Fruit fly (Drosophila melanogaster): Measurements from ENCODE around the gene CG42740.

Gene CG42740

DNA sequence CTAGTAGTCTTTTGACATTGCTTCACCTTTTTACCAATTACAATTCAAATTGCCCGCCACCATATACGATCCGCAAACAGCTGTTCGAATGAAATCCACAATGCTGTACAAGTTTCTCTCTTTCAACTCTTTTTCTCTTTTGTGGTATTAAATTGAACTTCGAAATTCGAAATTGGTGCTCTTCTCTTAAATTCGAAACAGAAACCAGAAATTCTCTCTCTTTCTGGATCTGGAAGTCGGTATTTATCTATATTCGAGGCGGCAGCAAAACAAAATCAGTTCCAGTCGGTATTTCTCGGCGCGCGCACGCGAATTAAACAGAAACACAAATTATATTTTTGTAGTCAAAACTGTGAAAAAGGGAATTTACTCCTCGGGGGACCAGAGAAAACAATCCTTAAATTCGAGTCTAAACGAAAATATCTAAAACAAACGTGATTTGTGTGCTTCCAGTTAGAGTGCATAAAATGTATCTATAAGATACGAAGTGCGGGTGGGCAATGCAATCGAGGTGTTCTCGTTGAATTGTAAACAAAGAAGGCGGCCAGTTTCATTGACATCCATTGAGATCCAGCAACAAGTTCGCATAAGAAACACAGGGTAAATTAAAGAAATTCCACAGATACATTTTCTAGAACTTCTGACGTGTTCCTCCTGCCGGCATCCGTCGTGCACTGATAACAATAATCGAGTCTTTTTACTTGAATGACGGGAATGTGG is 43.2 kb upstream of the CG42740 start, which contains the start of gene PH4alphaEFB (continued):
- TF ChIP-seq insv (GFP tag; optimal IDR thresholded peaks at IDR 0.05), result peak in 1 of 2 experiments; percentile 51
- TF ChIP-seq CG18262 (tag; optimal IDR thresholded peaks at IDR 0.05), result peak; percentile 1
- no peak for TF ChIP-seq Aef1 (GFP tag; IDR thresholded peaks at IDR 0.05)
- TF ChIP-seq usp (GFP tag; optimal IDR thresholded peaks at IDR 0.05), result no peak
- TF ChIP-seq CG1529 (GFP tag; optimal IDR thresholded peaks at IDR 0.05), result no peak
- TF ChIP-seq D19A (tag; optimal IDR thresholded peaks at IDR 0.05), result peak; percentile 43
- TF ChIP-seq nmo (GFP tag; optimal IDR thresholded peaks at IDR 0.05), result no peak
- no peak for TF ChIP-seq H2.0 (GFP tag; IDR thresholded peaks at IDR 0.05)
- TF ChIP-seq CG6654 (GFP tag; optimal IDR thresholded peaks at IDR 0.05), result no peak
- TF ChIP-seq Hr39 (optimal IDR thresholded peaks at IDR 0.05), result no peak
- no peak for TF ChIP-seq ash1 (GFP tag; optimal IDR thresholded peaks at IDR 0.05)
- TF ChIP-seq ci (GFP tag; IDR thresholded peaks at IDR 0.05), result peak; percentile 68; the same call in 2 of the 3 replicates
- peak; percentile 1 for TF ChIP-seq CTCF (GFP tag; optimal IDR thresholded peaks at IDR 0.05)
- TF ChIP-seq CG15601 (tag; optimal IDR thresholded peaks at IDR 0.05), result no peak
- TF ChIP-seq CG8359 (GFP tag; optimal IDR thresholded peaks at IDR 0.05; ENCODE audit: borderline replicate concordance), result no peak
- no peak for TF ChIP-seq seq (GFP tag; IDR thresholded peaks at IDR 0.05)
- TF ChIP-seq CG8089 (GFP tag; optimal IDR thresholded peaks at IDR 0.05), result no peak
- TF ChIP-seq pfk (GFP tag; optimal IDR thresholded peaks at IDR 0.05), result no peak
- TF ChIP-seq tll (GFP tag; optimal IDR thresholded peaks at IDR 0.05), result no peak
- TF ChIP-seq Jarid2 (GFP tag; optimal IDR thresholded peaks at IDR 0.05), result peak; percentile 94
- no peak for TF ChIP-seq twi (tag; optimal IDR thresholded peaks at IDR 0.05)
- peak; percentile 9 for TF ChIP-seq pzg (GFP tag; optimal IDR thresholded peaks at IDR 0.05)
- TF ChIP-seq unc-4 (GFP tag; IDR thresholded peaks at IDR 0.05; ENCODE audit: partially characterized antibody), result no peak; the same call in 1 of the 2 replicates
- TF ChIP-seq CG15479 (GFP tag; optimal IDR thresholded peaks at IDR 0.05), result no peak
- no peak for TF ChIP-seq kay (GFP tag; optimal IDR thresholded peaks at IDR 0.05)
- TF ChIP-seq CG30020 (tag; optimal IDR thresholded peaks at IDR 0.05), result peak; percentile 7
- no peak for TF ChIP-seq CG6689 (GFP tag; IDR thresholded peaks at IDR 0.05)
- TF ChIP-seq CG7987 (GFP tag; optimal IDR thresholded peaks at IDR 0.05), result peak; percentile 8
- TF ChIP-seq bsh (GFP tag; optimal IDR thresholded peaks at IDR 0.05), result no peak
- TF ChIP-seq sima (GFP tag; optimal IDR thresholded peaks at IDR 0.05), result no peak
- peak; percentile 45 for TF ChIP-seq Fer1 (GFP tag; optimal IDR thresholded peaks at IDR 0.05)
- TF ChIP-seq fd102C (GFP tag; optimal IDR thresholded peaks at IDR 0.05), result no peak
- no peak for TF ChIP-seq Mes4 (GFP tag; optimal IDR thresholded peaks at IDR 0.05)
- TF ChIP-seq ken (GFP tag; IDR thresholded peaks at IDR 0.05), result no peak
- TF ChIP-seq exex (tag; optimal IDR thresholded peaks at IDR 0.05), result no peak
- TF ChIP-seq pb (GFP tag; optimal IDR thresholded peaks at IDR 0.05), result no peak
- no peak for TF ChIP-seq Dip2 (GFP tag; IDR thresholded peaks at IDR 0.05)
- TF ChIP-seq Stat92E (GFP tag; optimal IDR thresholded peaks at IDR 0.05), result peak in 1 of 3 experiments; percentile 56
- TF ChIP-seq wor (GFP tag; IDR thresholded peaks at IDR 0.05), result no peak
- no peak for TF ChIP-seq CG7928 (GFP tag; optimal IDR thresholded peaks at IDR 0.05)
- TF ChIP-seq Optix (GFP tag; IDR thresholded peaks at IDR 0.05), result no peak
- peak; percentile 64 for TF ChIP-seq gcm (GFP tag; optimal IDR thresholded peaks at IDR 0.05)
- no peak for TF ChIP-seq CG31224 (GFP tag; IDR thresholded peaks at IDR 0.05)
- TF ChIP-seq pros (GFP tag; optimal IDR thresholded peaks at IDR 0.05), result peak; percentile 65
- TF ChIP-seq CG7372 (GFP tag; IDR thresholded peaks at IDR 0.05), result no peak
- peak; percentile 27; the same call in 1 of the 2 replicates for TF ChIP-seq hbn (GFP tag; IDR thresholded peaks at IDR 0.05; ENCODE audit: partially characterized antibody)
- no peak for TF ChIP-seq slbo (GFP tag; IDR thresholded peaks at IDR 0.05)
- peak; percentile 5 for TF ChIP-seq Xbp1 (GFP tag; optimal IDR thresholded peaks at IDR 0.05)
- no peak for TF ChIP-seq hth (optimal IDR thresholded peaks at IDR 0.05)
- TF ChIP-seq CG3726 (GFP tag; IDR thresholded peaks at IDR 0.05), result no peak

Measured in whole organism, embryonic.